Fruit fly (Drosophila melanogaster) whole organism, adult: Measurements from ENCODE around the gene BtbVII.

ENCODE experiments used
- CG12768 ChIP-seq: fragments of 200-800 bp; sonication (Bioruptor generic); optimal IDR thresholded peaks from 2 replicates; lab custom pipeline; 2017; ENCODE audit warnings: missing biosample characterization, missing genetic modification characterization, mild to moderate bottlenecking, moderate library complexity, missing genetic modification reagents
- CG33017 ChIP-seq: fragments of 200-800 bp; sonication (Bioruptor generic); optimal IDR thresholded peaks from 2 replicates; lab custom pipeline; 2018; ENCODE audit warnings: missing biosample characterization, mild to moderate bottlenecking, missing genetic modification characterization, moderate library complexity
- Mnt ChIP-seq: fragments of 200-800 bp; sonication (Bioruptor generic); optimal IDR thresholded peaks from 2 replicates; lab custom pipeline; 2016; ENCODE audit warnings: missing biosample characterization, mild to moderate bottlenecking, missing genetic modification characterization
- bab1 ChIP-seq: fragments of 200-800 bp; sonication (Bioruptor generic); optimal IDR thresholded peaks from 3 replicates; lab custom pipeline; 2019; ENCODE audit warnings: missing biosample characterization, mild to moderate bottlenecking, missing genetic modification characterization, moderate library complexity
- pad ChIP-seq: fragments of 200-800 bp; sonication (Bioruptor generic); optimal IDR thresholded peaks from 3 replicates; lab custom pipeline; 2017; ENCODE audit warnings: missing biosample characterization, missing genetic modification characterization, mild to moderate bottlenecking, moderate library complexity, missing genetic modification reagents
- toe ChIP-seq: fragments of 200-800 bp; sonication (Bioruptor generic); optimal IDR thresholded peaks from 2 replicates; lab custom pipeline; 2016; ENCODE audit warnings: missing biosample characterization, missing genetic modification characterization

DNA sequence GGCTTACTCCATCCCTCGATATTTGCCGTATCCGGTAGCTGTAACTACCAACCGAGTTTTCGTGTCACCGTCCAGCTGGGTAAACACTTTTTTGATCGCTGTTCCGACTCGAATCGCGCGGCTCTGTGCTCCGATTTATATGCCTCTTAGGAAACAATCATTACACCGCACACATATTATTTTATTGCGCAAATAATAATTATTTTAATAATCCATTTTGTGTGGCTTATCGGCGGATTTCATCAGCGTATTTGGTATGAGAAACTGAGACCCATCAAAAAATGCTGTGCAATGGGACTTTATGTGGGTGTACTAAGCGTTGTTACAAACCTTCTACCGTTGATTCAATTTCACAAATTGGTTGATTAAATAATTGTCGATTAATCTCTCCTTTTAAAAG, 54.6 kb downstream of the BtbVII start, which contains the start of gene CG32271:
- TF ChIP-seq CG12768 (GFP tag; lab: Kevin White, UChicago) (no peak), bab1 (no peak), Mnt (GFP tag; lab: Kevin White, UChicago) (no peak), toe (GFP tag; lab: Kevin White, UChicago) (no peak), CG33017 (no peak), pad (no peak)
